Worm (Caenorhabditis elegans) whole organism, L2 larva: ENCODE results near the gene ZK652.8.

Experiments used
- ZK546.5 ChIP-seq: sonication (generic microtip); optimal IDR thresholded peaks from 2 replicates; lab custom pipeline; 2017; ENCODE audit warnings: missing biosample characterization, missing genetic modification characterization
- ama-1 ChIP-seq: fragments of 150-350 bp; optimal IDR thresholded peaks from 2 replicates; lab custom pipeline; 2018; ENCODE audit warnings: inconsistent platforms
- ceh-82 ChIP-seq: fragments of 150-350 bp; optimal IDR thresholded peaks from 2 replicates; lab custom pipeline; 2014; ENCODE audit warnings: missing biosample characterization, missing genetic modification characterization
- lin-13 ChIP-seq: fragments of 150-350 bp; optimal IDR thresholded peaks from 2 replicates; lab custom pipeline; 2014; ENCODE audit warnings: missing biosample characterization, missing genetic modification reagents, missing genetic modification characterization
- lsy-2 ChIP-seq, 2 experiments: fragments of 150-350 bp in 1 of 2; sonication (generic microtip) in 1 of 2; optimal IDR thresholded peaks; 2 replicates each; lab custom pipeline; 2014 to 2017; ENCODE audit warnings: missing biosample characterization in 2 of 2, missing genetic modification characterization in 2 of 2
- nhr-237 ChIP-seq: fragments of 150-350 bp; optimal IDR thresholded peaks from 2 replicates; lab custom pipeline; 2014; ENCODE audit warnings: missing biosample characterization, missing genetic modification characterization
- nhr-77 ChIP-seq: fragments of 150-350 bp; optimal IDR thresholded peaks from 2 replicates; lab custom pipeline; 2014; ENCODE audit warnings: missing biosample characterization, missing genetic modification characterization
- skn-1 ChIP-seq: sonication (generic microtip); optimal IDR thresholded peaks from 2 replicates; lab custom pipeline; 2017; ENCODE audit warnings: missing biosample characterization, missing genetic modification characterization
- snpc-4 ChIP-seq: fragments of 150-350 bp; optimal IDR thresholded peaks from 2 replicates; lab custom pipeline; 2014; ENCODE audit warnings: missing biosample characterization, missing genetic modification characterization
- unc-39 ChIP-seq: fragments of 150-350 bp; optimal IDR thresholded peaks from 2 replicates; lab custom pipeline; 2014; ENCODE audit warnings: missing biosample characterization, missing genetic modification characterization
- ztf-1 ChIP-seq: fragments of 200-800 bp; sonication (Bioruptor generic); conservative IDR thresholded peaks from 2 replicates; pipeline ENCODE4 v1.3.6; 2022; ENCODE audit warnings: missing genetic modification characterization, missing compliant biosample characterization
- ztf-4 ChIP-seq: fragments of 150-350 bp; optimal IDR thresholded peaks from 2 replicates; lab custom pipeline; 2014; ENCODE audit warnings: missing biosample characterization, missing genetic modification characterization

DNA sequence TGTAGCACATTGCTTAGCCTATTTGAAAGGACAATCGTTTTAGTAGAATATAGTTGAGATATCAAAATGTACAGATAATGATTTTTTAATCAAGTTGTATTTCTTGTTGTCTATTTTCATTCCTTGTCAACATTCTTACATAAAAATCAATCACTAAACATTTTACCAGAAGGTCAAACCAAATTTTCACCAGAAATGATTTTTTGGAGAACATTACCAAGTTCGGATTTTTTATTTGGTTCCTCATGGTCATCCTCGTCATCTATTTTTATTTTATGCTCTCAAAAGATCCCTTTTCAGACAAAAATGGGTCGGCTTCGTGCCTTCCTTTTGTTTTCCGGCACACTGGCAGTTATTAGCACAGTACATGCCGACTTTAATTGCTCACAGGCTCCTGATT is 30.0 kb upstream of the ZK652.8 start, which contains the start of gene tyr-1:
- TF ChIP-seq ztf-4 (tag; lab: Kevin White, UChicago) = no peak
- TF ChIP-seq lsy-2 (tag; optimal IDR thresholded peaks at IDR 0.05; lab: Kevin White, UChicago) = no peak
- TF ChIP-seq nhr-77 (tag; lab: Kevin White, UChicago) = no peak
- TF ChIP-seq ZK546.5 (tag; lab: Kevin White, UChicago) = no peak
- no peak for TF ChIP-seq ceh-82
- no peak for TF ChIP-seq snpc-4
- TF ChIP-seq unc-39 (tag; lab: Kevin White, UChicago) = no peak
- no peak for TF ChIP-seq skn-1 (tag; lab: Kevin White, UChicago)
- TF ChIP-seq nhr-237 (tag; lab: Kevin White, UChicago) = no peak
- TF ChIP-seq lin-13 (GFP tag; lab: Kevin White, UChicago) = no peak
- no peak for TF ChIP-seq ama-1 (lab: Kevin White, UChicago)
- TF ChIP-seq ztf-1 (GFP tag; lab: Robert Waterston, UW) = no peak
